Fruit fly (Drosophila melanogaster): Measurements from ENCODE around the gene CG45690.

The CG45690 gene

dm6 chr2L:10643671-10644070, 14.4 kb upstream of the CG45690 start, which contains the start of gene CG18284:
CG18284 (plus strand) TSS chr2L:10643971.
- TF ChIP-seq bigmax (GFP tag; optimal IDR thresholded peaks at IDR 0.05) = no peak
- TF ChIP-seq CG8924 (tag; optimal IDR thresholded peaks at IDR 0.05) = no peak
- TF ChIP-seq CG7987 (GFP tag; optimal IDR thresholded peaks at IDR 0.05) = no peak
- no peak for TF ChIP-seq CG16863 (GFP tag; optimal IDR thresholded peaks at IDR 0.05)
- no peak for TF ChIP-seq CG12299 (tag; optimal IDR thresholded peaks at IDR 0.05)

dm6 chr2L:10646115-10646514, 12.0 kb upstream of the CG45690 start, which contains the start of gene CG17097:
CG17097 (plus strand) TSS chr2L:10646415.
- no peak for TF ChIP-seq CG9797 (GFP tag; optimal IDR thresholded peaks at IDR 0.05)
- no peak for TF ChIP-seq sens-2 (GFP tag; IDR thresholded peaks at IDR 0.05)
- no peak for TF ChIP-seq Eip74EF (GFP tag; optimal IDR thresholded peaks at IDR 0.05)
- TF ChIP-seq CG6765 (GFP tag; optimal IDR thresholded peaks at IDR 0.05) = no peak
- TF ChIP-seq CHES-1-like (GFP tag; optimal IDR thresholded peaks at IDR 0.05) = no peak
- TF ChIP-seq wek (GFP tag; optimal IDR thresholded peaks at IDR 0.05) = no peak
- no peak for TF ChIP-seq ATbp (GFP tag; optimal IDR thresholded peaks at IDR 0.05)
- no peak for TF ChIP-seq en (GFP tag; optimal IDR thresholded peaks at IDR 0.05)
- TF ChIP-seq Neu2 (GFP tag; optimal IDR thresholded peaks at IDR 0.05; ENCODE audit: borderline replicate concordance) = no peak
- TF ChIP-seq phol (tag; optimal IDR thresholded peaks at IDR 0.05) = no peak
- TF ChIP-seq unc-4 (GFP tag; IDR thresholded peaks at IDR 0.05; ENCODE audit: partially characterized antibody) = no peak
- TF ChIP-seq MTF-1 (GFP tag; optimal IDR thresholded peaks at IDR 0.05; ENCODE audit: borderline replicate concordance) = no peak
- no peak for TF ChIP-seq CG9876 (GFP tag; optimal IDR thresholded peaks at IDR 0.05)
- TF ChIP-seq lab (GFP tag; optimal IDR thresholded peaks at IDR 0.05) = no peak

- TF ChIP-seq cwo (GFP tag; optimal IDR thresholded peaks at IDR 0.05) = no peak
- peak; percentile 80 for TF ChIP-seq CG3995 (GFP tag; optimal IDR thresholded peaks at IDR 0.05)
- TF ChIP-seq Elba2 (GFP tag; optimal IDR thresholded peaks at IDR 0.05) = peak; percentile 52
- TF ChIP-seq CG31441 (GFP tag; IDR thresholded peaks at IDR 0.05) = peak; percentile 59; the same call in 1 of the 2 replicates
- TF ChIP-seq stwl (tag; optimal IDR thresholded peaks at IDR 0.05) = peak; percentile 6
- no peak for TF ChIP-seq otp (GFP tag; IDR thresholded peaks at IDR 0.05)
- 0 out of 2 replicates have a peak, but pooled peaks have one; percentile 13 for TF ChIP-seq CG10959 (GFP tag; IDR thresholded peaks at IDR 0.05)
- TF ChIP-seq insv (GFP tag; optimal IDR thresholded peaks at IDR 0.05) = peak in 1 of 2 experiments; percentile 77
Measured at dm6 chr2L:10646726-10647125, 11.4 kb upstream of the CG45690 start.

- TF ChIP-seq CG31388 (GFP tag; optimal IDR thresholded peaks at IDR 0.05) (no peak), Bteb2 (GFP tag; optimal IDR thresholded peaks at IDR 0.05) (no peak), ap (GFP tag; IDR thresholded peaks at IDR 0.05) (no peak), CG31441 (GFP tag; IDR thresholded peaks at IDR 0.05) (0 out of 2 replicates have a peak, but pooled peaks have one; percentile 48), Elba2 (GFP tag; optimal IDR thresholded peaks at IDR 0.05) (peak; percentile 99), CG11456 (GFP tag; IDR thresholded peaks at IDR 0.05) (no peak), CG3995 (GFP tag; optimal IDR thresholded peaks at IDR 0.05) (peak; percentile 75), Ssrp (tag; optimal IDR thresholded peaks at IDR 0.05) (no peak), CG16813 (GFP tag; IDR thresholded peaks at IDR 0.05; ENCODE audit: partially characterized antibody) (no peak), gro (GFP tag; optimal IDR thresholded peaks at IDR 0.05) (no peak), insv (GFP tag; optimal IDR thresholded peaks at IDR 0.05) (peak in 1 of 2 experiments; percentile 91), Dip3 (GFP tag; optimal IDR thresholded peaks at IDR 0.05) (no peak), CG3065 (GFP tag; optimal IDR thresholded peaks at IDR 0.05) (no peak), Camta (GFP tag; optimal IDR thresholded peaks at IDR 0.05) (no peak), D19B (GFP tag; optimal IDR thresholded peaks at IDR 0.05) (no peak), zen (tag; optimal IDR thresholded peaks at IDR 0.05) (peak; percentile 41), z (GFP tag; IDR thresholded peaks at IDR 0.05) (no peak)
Measured at dm6 chr2L:10647720-10648349, 10.2 kb upstream of the CG45690 start.

Data from whole organism, embryonic.